Worm (Caenorhabditis elegans) whole organism, L3 larva: ENCODE measurements around the gene Y116F11B.14.

Experiments used
- fkh-10 ChIP-seq: sonication (generic microtip); optimal IDR thresholded peaks from 2 replicates; lab custom pipeline; 2017; ENCODE audit warnings: missing biosample characterization, missing genetic modification reagents, missing genetic modification characterization
- fos-1 ChIP-seq: fragments of 150-350 bp; optimal IDR thresholded peaks from 2 replicates; lab custom pipeline; 2014; ENCODE audit warnings: missing biosample characterization, missing genetic modification characterization
- mdl-1 ChIP-seq: fragments of 150-350 bp; optimal IDR thresholded peaks from 2 replicates; lab custom pipeline; 2014; ENCODE audit warnings: missing biosample characterization, missing genetic modification characterization
- nhr-237 ChIP-seq: fragments of 150-350 bp; optimal IDR thresholded peaks from 2 replicates; lab custom pipeline; 2014; ENCODE audit warnings: missing biosample characterization, missing genetic modification characterization
- nhr-43 ChIP-seq: sonication (generic microtip); optimal IDR thresholded peaks from 2 replicates; lab custom pipeline; 2016; ENCODE audit warnings: mild to moderate bottlenecking, missing genetic modification characterization, missing compliant biosample characterization; ENCODE audit not compliant: poor library complexity, severe bottlenecking
- snpc-4 ChIP-seq: fragments of 150-350 bp; optimal IDR thresholded peaks from 2 replicates; lab custom pipeline; 2014; ENCODE audit warnings: missing biosample characterization, missing genetic modification characterization
- unc-39 ChIP-seq: sonication (generic microtip); optimal IDR thresholded peaks from 4 replicates; lab custom pipeline; 2017; ENCODE audit warnings: missing biosample characterization, missing genetic modification characterization

- no peak for TF ChIP-seq unc-39 (tag; lab: Kevin White, UChicago)
- no peak for TF ChIP-seq snpc-4
- TF ChIP-seq fkh-10 (GFP tag; lab: Kevin White, UChicago), result no peak
- TF ChIP-seq mdl-1 (tag; lab: Kevin White, UChicago), result no peak
- no peak for TF ChIP-seq nhr-237 (tag; lab: Kevin White, UChicago)
- TF ChIP-seq fos-1 (tag; lab: Kevin White, UChicago), result no peak
- no peak for TF ChIP-seq nhr-43 (tag; lab: Kevin White, UChicago)
Measured at ce11 chrV:19895250-19895649, 4.0 kb upstream of the Y116F11B.14 start, which contains the start of gene gly-4.
